Worm (Caenorhabditis elegans): ENCODE results near the gene F19C7.3.

ce11 chrIV:4576847-4577246 lies 20.1 kb upstream of the F19C7.3 start:
- TF ChIP-seq nhr-12 (tag; optimal IDR thresholded peaks at IDR 0.05) (no peak), nhr-2 (tag; optimal IDR thresholded peaks at IDR 0.05) (no peak), sptf-1 (tag; optimal IDR thresholded peaks at IDR 0.05) (no peak), ces-1 (GFP tag; optimal IDR thresholded peaks at IDR 0.05) (no peak), nhr-28 (tag; optimal IDR thresholded peaks at IDR 0.05) (no peak), hlh-1 (tag; optimal IDR thresholded peaks at IDR 0.05) (no peak), lin-13 (tag; optimal IDR thresholded peaks at IDR 0.05) (no peak), unc-62 (GFP tag; optimal IDR thresholded peaks at IDR 0.05) (no peak), snpc-4 (tag; optimal IDR thresholded peaks at IDR 0.05) (no peak)

Data from whole organism, mixed stage, embryonic.